Fruit fly (Drosophila melanogaster) whole organism, prepupa: ENCODE measurements around the gene Eig71Ei.

ENCODE experiments used
- Blimp-1 ChIP-seq: fragments of 200-800 bp; sonication (Bioruptor generic); optimal IDR thresholded peaks from 3 replicates; lab custom pipeline; 2017; ENCODE audit warnings: missing biosample characterization, missing genetic modification characterization, mild to moderate bottlenecking, moderate library complexity, missing genetic modification reagents
- CG10669 ChIP-seq: fragments of 200-800 bp; sonication (Bioruptor generic); optimal IDR thresholded peaks from 3 replicates; lab custom pipeline; 2018; ENCODE audit warnings: missing biosample characterization, mild to moderate bottlenecking, missing genetic modification characterization, moderate library complexity
- CG11902 ChIP-seq: fragments of 200-800 bp; sonication (Bioruptor generic); optimal IDR thresholded peaks from 3 replicates; lab custom pipeline; 2016; ENCODE audit warnings: missing biosample characterization, missing genetic modification characterization
- CG1621 ChIP-seq: fragments of 200-800 bp; sonication (Bioruptor generic); optimal IDR thresholded peaks from 3 replicates; lab custom pipeline; 2018; ENCODE audit warnings: missing biosample characterization, mild to moderate bottlenecking, missing genetic modification characterization
- CG16779 ChIP-seq: fragments of 200-800 bp; sonication (Bioruptor generic); optimal IDR thresholded peaks from 3 replicates; lab custom pipeline; 2017; ENCODE audit warnings: missing biosample characterization, mild to moderate bottlenecking, missing genetic modification characterization
- CG3032 ChIP-seq: fragments of 200-800 bp; optimal IDR thresholded peaks from 2 replicates; lab custom pipeline; 2019; ENCODE audit warnings: missing biosample characterization, mild to moderate bottlenecking, missing genetic modification characterization, moderate library complexity
- CG31627 ChIP-seq: fragments of 200-800 bp; sonication (Bioruptor generic); optimal IDR thresholded peaks from 3 replicates; lab custom pipeline; 2016; ENCODE audit warnings: missing biosample characterization, missing genetic modification characterization
- CG34406 ChIP-seq: fragments of 200-800 bp; sonication (Bioruptor generic); optimal IDR thresholded peaks from 3 replicates; lab custom pipeline; 2016; ENCODE audit warnings: missing biosample characterization, missing genetic modification characterization
- CG3919 ChIP-seq: fragments of 200-800 bp; sonication (Bioruptor generic); optimal IDR thresholded peaks from 3 replicates; lab custom pipeline; 2016; ENCODE audit warnings: missing biosample characterization, missing genetic modification characterization
- CG4318 ChIP-seq: fragments of 200-800 bp; sonication (Bioruptor generic); optimal IDR thresholded peaks from 3 replicates; lab custom pipeline; 2017; ENCODE audit warnings: missing biosample characterization, mild to moderate bottlenecking, missing genetic modification characterization
- CG6163 ChIP-seq: fragments of 200-800 bp; sonication (Bioruptor generic); IDR thresholded peaks from 3 replicates; pipeline ENCODE4 v1.3.6; 2022; ENCODE audit warnings: missing biosample characterization, missing genetic modification characterization
- CG6276 ChIP-seq: fragments of 200-800 bp; sonication (Bioruptor generic); optimal IDR thresholded peaks from 2 replicates; lab custom pipeline; 2017; ENCODE audit warnings: missing biosample characterization, mild to moderate bottlenecking, missing genetic modification characterization
- CG6808 ChIP-seq: fragments of 200-800 bp; sonication (Bioruptor generic); optimal IDR thresholded peaks from 3 replicates; lab custom pipeline; 2017; ENCODE audit warnings: missing biosample characterization, missing genetic modification characterization, mild to moderate bottlenecking, moderate library complexity, missing genetic modification reagents
- CG7368 ChIP-seq: fragments of 200-800 bp; sonication (Bioruptor generic); optimal IDR thresholded peaks from 3 replicates; lab custom pipeline; 2016; ENCODE audit warnings: missing biosample characterization, missing genetic modification characterization
- CG8119 ChIP-seq: fragments of 200-800 bp; sonication (Bioruptor generic); IDR thresholded peaks from 3 replicates; pipeline ENCODE4 v1.3.6; 2022; ENCODE audit warnings: missing biosample characterization, missing genetic modification characterization
- CG8632 ChIP-seq: fragments of 200-800 bp; sonication (Bioruptor generic); optimal IDR thresholded peaks from 3 replicates; lab custom pipeline; 2016; ENCODE audit warnings: missing biosample characterization, missing genetic modification characterization
- CG9139 ChIP-seq: fragments of 200-800 bp; sonication (Bioruptor generic); optimal IDR thresholded peaks from 3 replicates; lab custom pipeline; 2017; ENCODE audit warnings: missing biosample characterization, mild to moderate bottlenecking, missing genetic modification characterization
- Eip75B ChIP-seq: fragments of 200-800 bp; sonication (Bioruptor generic); optimal IDR thresholded peaks from 3 replicates; lab custom pipeline; 2016; ENCODE audit warnings: missing biosample characterization, missing genetic modification characterization
- Eip78C ChIP-seq: fragments of 200-800 bp; sonication (Bioruptor generic); peaks from one replicate; lab custom pipeline; 2016; ENCODE audit warnings: missing biosample characterization, missing genetic modification characterization
- Eip93F ChIP-seq: fragments of 200-800 bp; sonication (Bioruptor generic); optimal IDR thresholded peaks from 2 replicates; lab custom pipeline; 2016; ENCODE audit warnings: missing biosample characterization, mild to moderate bottlenecking, missing genetic modification characterization
- Gug ChIP-seq: fragments of 200-800 bp; sonication (Bioruptor generic); IDR thresholded peaks from 2 replicates; pipeline ENCODE4 v1.3.6; 2022; ENCODE audit warnings: missing biosample characterization, missing genetic modification characterization
- Hr38 ChIP-seq: sonication (Bioruptor generic); optimal IDR thresholded peaks from 2 replicates; lab custom pipeline; 2016; ENCODE audit warnings: missing biosample characterization, missing genetic modification characterization
- Lpt ChIP-seq: fragments of 200-800 bp; sonication (Bioruptor generic); optimal IDR thresholded peaks from 3 replicates; lab custom pipeline; 2016; ENCODE audit warnings: missing biosample characterization, missing genetic modification characterization
- OdsH ChIP-seq: fragments of 200-800 bp; sonication (Bioruptor generic); optimal IDR thresholded peaks from 3 replicates; lab custom pipeline; 2016; ENCODE audit warnings: missing biosample characterization, missing genetic modification characterization
- Smox ChIP-seq: fragments of 200-800 bp; sonication (Bioruptor generic); optimal IDR thresholded peaks from 3 replicates; lab custom pipeline; 2016; ENCODE audit warnings: missing biosample characterization, missing genetic modification characterization
- Sox15 ChIP-seq: fragments of 200-800 bp; sonication (Bioruptor generic); optimal IDR thresholded peaks from 3 replicates; lab custom pipeline; 2016; ENCODE audit warnings: missing biosample characterization, missing genetic modification characterization
- achi ChIP-seq: fragments of 200-800 bp; sonication (Bioruptor generic); optimal IDR thresholded peaks from 3 replicates; lab custom pipeline; 2016; ENCODE audit warnings: missing biosample characterization, missing genetic modification characterization
- acj6 ChIP-seq: fragments of 200-800 bp; sonication (Bioruptor generic); optimal IDR thresholded peaks from 3 replicates; lab custom pipeline; 2016; ENCODE audit warnings: missing biosample characterization, missing genetic modification characterization
- cyc ChIP-seq: fragments of 200-800 bp; sonication (Bioruptor generic); optimal IDR thresholded peaks from 3 replicates; lab custom pipeline; 2016; ENCODE audit warnings: missing biosample characterization, missing genetic modification characterization
- dsx ChIP-seq: fragments of 200-800 bp; optimal IDR thresholded peaks from 3 replicates; lab custom pipeline; 2019; ENCODE audit warnings: missing biosample characterization, mild to moderate bottlenecking, missing genetic modification characterization, moderate library complexity; ENCODE audit not compliant: poor library complexity, severe bottlenecking
- eg ChIP-seq: fragments of 200-800 bp; sonication (Bioruptor generic); IDR thresholded peaks from 3 replicates; pipeline ENCODE4 v1.3.6; 2022; ENCODE audit warnings: missing biosample characterization, missing genetic modification characterization
- esn ChIP-seq: fragments of 200-800 bp; sonication (Bioruptor generic); optimal IDR thresholded peaks from 2 replicates; lab custom pipeline; 2016; ENCODE audit warnings: missing biosample characterization, mild to moderate bottlenecking, missing genetic modification characterization, moderate library complexity
- fd59A ChIP-seq: fragments of 200-800 bp; sonication (Bioruptor generic); optimal IDR thresholded peaks from 2 replicates; lab custom pipeline; 2017; ENCODE audit warnings: missing biosample characterization, mild to moderate bottlenecking, missing genetic modification characterization, missing genetic modification reagents
- fd85E ChIP-seq: fragments of 200-800 bp; sonication (Bioruptor generic); optimal IDR thresholded peaks from 3 replicates; lab custom pipeline; 2016; ENCODE audit warnings: missing biosample characterization, missing genetic modification characterization
- fkh ChIP-seq: fragments of 200-800 bp; sonication (Bioruptor generic); optimal IDR thresholded peaks from 3 replicates; lab custom pipeline; 2017; ENCODE audit warnings: missing biosample characterization, mild to moderate bottlenecking, missing genetic modification characterization, moderate library complexity
- lz ChIP-seq: fragments of 200-800 bp; sonication (Bioruptor generic); optimal IDR thresholded peaks from 3 replicates; lab custom pipeline; 2016; ENCODE audit warnings: missing biosample characterization, missing genetic modification characterization
- net ChIP-seq: fragments of 200-800 bp; sonication (Bioruptor generic); optimal IDR thresholded peaks from 3 replicates; lab custom pipeline; 2016; ENCODE audit warnings: missing biosample characterization, missing genetic modification characterization
- pdm3 ChIP-seq: fragments of 200-800 bp; sonication (Bioruptor generic); optimal IDR thresholded peaks from 3 replicates; lab custom pipeline; 2016; ENCODE audit warnings: missing biosample characterization, missing genetic modification characterization
- spab ChIP-seq: fragments of 200-800 bp; sonication (Bioruptor generic); optimal IDR thresholded peaks from 2 replicates; lab custom pipeline; 2017; ENCODE audit warnings: missing biosample characterization, mild to moderate bottlenecking, missing genetic modification characterization, missing genetic modification reagents
- ss ChIP-seq, 2 experiments: fragments of 200-800 bp; sonication (Bioruptor generic); optimal IDR thresholded peaks; 2 replicates in 1 of 2; 3 replicates in 1 of 2; lab custom pipeline; 2017 to 2018; ENCODE audit warnings: mild to moderate bottlenecking in 2 of 2, missing biosample characterization in 2 of 2, missing genetic modification characterization in 2 of 2, moderate library complexity in 1 of 2
- svp ChIP-seq: fragments of 200-800 bp; sonication (Bioruptor generic); peaks from one replicate; lab custom pipeline; 2016; ENCODE audit warnings: missing biosample characterization, missing genetic modification characterization
- topi ChIP-seq: fragments of 200-800 bp; sonication (Bioruptor generic); optimal IDR thresholded peaks from 3 replicates; lab custom pipeline; 2016; ENCODE audit warnings: missing biosample characterization, missing genetic modification characterization
- vri ChIP-seq: fragments of 200-800 bp; sonication (Bioruptor generic); optimal IDR thresholded peaks from 3 replicates; lab custom pipeline; 2016; ENCODE audit warnings: missing biosample characterization, mild to moderate bottlenecking, missing genetic modification characterization

The Eig71Ei gene

DNA sequence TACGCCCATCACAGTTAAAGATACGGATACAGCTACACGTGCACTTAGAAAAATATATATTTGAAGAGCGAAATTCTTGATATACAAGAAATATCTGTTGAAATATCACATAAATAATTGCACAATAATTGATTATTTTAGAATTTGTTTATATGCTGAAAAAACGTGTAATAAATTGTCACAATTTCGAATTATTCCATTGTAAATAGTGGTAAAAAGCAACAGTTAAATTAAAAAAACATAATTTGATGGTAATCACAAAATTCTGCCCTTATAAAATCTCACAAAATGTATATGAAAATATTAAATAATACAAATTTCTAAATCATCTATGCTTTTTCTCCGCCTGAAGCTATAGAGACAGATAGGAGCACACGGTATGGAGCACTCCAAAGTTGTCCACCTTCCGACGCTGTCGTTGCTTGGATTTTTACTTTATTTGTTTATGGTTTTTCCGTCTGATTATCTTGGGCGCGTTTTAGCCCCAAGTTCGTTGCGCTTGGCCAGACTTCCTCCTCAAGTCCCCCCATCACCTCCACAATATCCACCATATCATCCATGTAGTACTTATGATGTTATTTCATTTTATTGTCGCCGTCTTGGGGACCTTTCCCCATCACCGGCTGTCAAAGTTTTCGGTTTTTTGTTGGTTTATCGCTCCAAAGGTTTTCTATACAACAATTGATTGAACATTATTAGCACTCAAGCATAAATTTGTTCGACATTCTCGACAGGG lies 44.9 kb downstream of the Eig71Ei start (continued):
- TF ChIP-seq net (GFP tag; lab: Kevin White, UChicago) (peak; percentile 34), CG3919 (peak; percentile 39), topi (GFP tag; lab: Kevin White, UChicago) (peak; percentile 9), fd85E (GFP tag; lab: Kevin White, UChicago) (no peak), CG10669 (GFP tag; lab: Kevin White, UChicago) (peak; percentile 27), CG6163 (GFP tag; lab: Robert Waterston, UW) (no peak), Blimp-1 (GFP tag; lab: Kevin White, UChicago) (no peak), CG31627 (GFP tag; lab: Kevin White, UChicago) (no peak), OdsH (peak; percentile 64), CG3032 (tag; lab: Kevin White, UChicago) (peak; percentile 39), achi (peak; percentile 73), CG8119 (GFP tag; lab: Robert Waterston, UW) (peak; percentile 63; the same call in 2 of the 3 replicates), CG9139 (no peak), CG8632 (GFP tag; lab: Kevin White, UChicago) (peak; percentile 48), CG7368 (GFP tag; lab: Kevin White, UChicago) (no peak), CG6276 (GFP tag; lab: Kevin White, UChicago) (peak; percentile 38), fd59A (GFP tag; lab: Kevin White, UChicago) (peak; percentile 47), Smox (GFP tag; lab: Kevin White, UChicago) (peak; percentile 34)

DNA sequence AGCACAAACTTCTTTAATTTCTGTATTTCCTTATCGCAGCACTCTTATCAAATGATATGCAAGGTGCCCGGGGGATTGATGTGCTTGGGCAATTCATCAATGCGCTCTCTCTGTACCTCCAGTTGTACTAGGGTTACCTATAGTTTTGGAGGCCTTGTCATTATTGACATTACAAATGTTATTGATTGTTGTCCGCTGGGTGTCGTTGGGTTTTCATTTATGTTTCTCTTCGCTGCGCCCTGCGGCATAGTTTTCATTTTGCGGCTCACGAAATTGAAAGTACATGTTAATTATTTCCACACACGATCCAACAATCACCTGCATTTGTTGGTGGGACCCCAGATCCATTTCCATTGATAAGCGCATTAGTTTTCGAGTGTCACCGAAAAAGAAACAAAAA lies 46.7 kb downstream of the Eig71Ei start:
- TF ChIP-seq fkh (GFP tag; lab: Kevin White, UChicago) = peak; percentile 70
- no peak for TF ChIP-seq Eip93F

DNA sequence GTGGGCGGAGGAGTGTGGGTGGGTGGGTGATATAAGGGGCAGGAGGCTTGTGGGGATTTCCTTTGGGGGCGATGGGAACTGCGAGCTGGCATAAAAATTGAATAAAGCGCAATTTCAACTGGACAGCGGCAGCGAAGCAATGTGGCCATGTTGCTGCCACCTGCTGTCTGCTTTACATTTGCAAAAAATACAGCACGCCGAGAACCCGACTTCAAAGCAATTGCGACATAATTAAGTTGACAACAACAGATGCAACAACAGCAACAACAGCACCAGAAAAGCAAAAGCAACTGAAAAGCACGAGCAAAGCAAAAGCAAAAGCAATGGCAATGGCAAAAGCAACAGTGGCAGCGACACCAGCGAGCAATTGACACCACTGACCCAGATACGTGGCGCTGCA lies 48.7 kb downstream of the Eig71Ei start:
- TF ChIP-seq CG1621 = no peak
- TF ChIP-seq acj6 (GFP tag; lab: Kevin White, UChicago) = no peak
- TF ChIP-seq Sox15 (GFP tag; lab: Kevin White, UChicago) = no peak
- TF ChIP-seq cyc (GFP tag; lab: Kevin White, UChicago) = no peak
- TF ChIP-seq svp (GFP tag; lab: Kevin White, UChicago) = no peak
- TF ChIP-seq Eip93F = no peak
- no peak for TF ChIP-seq CG34406
- TF ChIP-seq CG10669 (GFP tag; lab: Kevin White, UChicago) = no peak
- TF ChIP-seq CG6276 (GFP tag; lab: Kevin White, UChicago) = no peak
- TF ChIP-seq dsx (GFP tag; lab: Kevin White, UChicago) = no peak
- no peak for TF ChIP-seq Eip75B (GFP tag; lab: Kevin White, UChicago)
- TF ChIP-seq topi (GFP tag; lab: Kevin White, UChicago) = no peak
- TF ChIP-seq Eip78C (GFP tag; lab: Kevin White, UChicago) = no peak
- no peak for TF ChIP-seq spab (GFP tag; lab: Kevin White, UChicago)
- no peak for TF ChIP-seq CG8119 (GFP tag; lab: Robert Waterston, UW)
- no peak for TF ChIP-seq CG16779 (tag; lab: Kevin White, UChicago)
- TF ChIP-seq lz (GFP tag; lab: Kevin White, UChicago) = no peak

DNA sequence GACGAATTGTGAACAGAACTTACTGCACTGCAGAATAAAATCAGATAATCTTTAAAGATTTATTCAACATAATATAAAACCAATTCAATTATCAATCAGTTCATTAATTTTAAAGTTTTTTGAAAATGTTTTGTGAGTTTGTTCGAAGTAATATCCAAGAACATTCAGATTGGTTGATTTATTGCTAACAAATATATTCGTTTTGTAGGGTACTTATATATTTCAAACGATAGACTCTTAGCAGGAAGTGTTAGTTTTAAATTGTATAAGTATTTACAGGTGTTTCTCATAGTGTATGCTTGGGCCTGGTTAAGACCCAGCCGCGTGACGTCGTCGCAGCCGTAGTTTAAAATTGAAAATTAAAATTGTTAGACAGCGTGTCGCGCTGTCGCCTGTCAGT lies 49.1 kb downstream of the Eig71Ei start:
- peak; percentile 82 for TF ChIP-seq CG6276 (GFP tag; lab: Kevin White, UChicago)
- TF ChIP-seq CG4318 (GFP tag; lab: Kevin White, UChicago) = peak; percentile 61
- peak; percentile 64; the same call in 2 of the 3 replicates for TF ChIP-seq CG8119 (GFP tag; lab: Robert Waterston, UW)
- peak; percentile 47 for TF ChIP-seq Gug (GFP tag; lab: Robert Waterston, UW)
- TF ChIP-seq CG7368 (GFP tag; lab: Kevin White, UChicago) = no peak
- TF ChIP-seq Eip78C (GFP tag; lab: Kevin White, UChicago) = peak; percentile 69
- TF ChIP-seq CG6808 (GFP tag; lab: Kevin White, UChicago) = no peak
- no peak for TF ChIP-seq cyc (GFP tag; lab: Kevin White, UChicago)
- peak; percentile 79 for TF ChIP-seq eg (GFP tag; lab: Robert Waterston, UW)
- no peak for TF ChIP-seq Eip93F
- TF ChIP-seq pdm3 (GFP tag; lab: Kevin White, UChicago) = peak; percentile 30
- no peak for TF ChIP-seq Hr38 (GFP tag; lab: Kevin White, UChicago)
- no peak for TF ChIP-seq svp (GFP tag; lab: Kevin White, UChicago)
- peak; percentile 35 for TF ChIP-seq net (GFP tag; lab: Kevin White, UChicago)
- TF ChIP-seq CG3032 (tag; lab: Kevin White, UChicago) = no peak
- no peak for TF ChIP-seq ss (GFP tag; optimal IDR thresholded peaks at IDR 0.05; lab: Kevin White, UChicago)
- TF ChIP-seq spab (GFP tag; lab: Kevin White, UChicago) = no peak
- no peak for TF ChIP-seq vri
- TF ChIP-seq Lpt (GFP tag; lab: Kevin White, UChicago) = peak; percentile 37
- TF ChIP-seq CG11902 (GFP tag; lab: Kevin White, UChicago) = no peak
- TF ChIP-seq CG34406 = no peak
- peak; percentile 16 for TF ChIP-seq CG3919
- no peak for TF ChIP-seq esn (GFP tag; lab: Kevin White, UChicago)
